Worm (Caenorhabditis elegans) whole organism, young adult: ENCODE results near the gene Y59C2A.2.

ENCODE experiments used
- Y56A3A.18 ChIP-seq: fragments of 200-800 bp; sonication (Bioruptor generic); IDR thresholded peaks from 2 replicates; pipeline ENCODE4 v1.3.6; 2022; ENCODE audit warnings: missing genetic modification reagents, missing genetic modification characterization, missing compliant biosample characterization
- dpff-1 ChIP-seq: sonication (generic microtip); optimal IDR thresholded peaks from 2 replicates; lab custom pipeline; 2017; ENCODE audit warnings: mild to moderate bottlenecking, missing genetic modification characterization, missing compliant biosample characterization

DNA sequence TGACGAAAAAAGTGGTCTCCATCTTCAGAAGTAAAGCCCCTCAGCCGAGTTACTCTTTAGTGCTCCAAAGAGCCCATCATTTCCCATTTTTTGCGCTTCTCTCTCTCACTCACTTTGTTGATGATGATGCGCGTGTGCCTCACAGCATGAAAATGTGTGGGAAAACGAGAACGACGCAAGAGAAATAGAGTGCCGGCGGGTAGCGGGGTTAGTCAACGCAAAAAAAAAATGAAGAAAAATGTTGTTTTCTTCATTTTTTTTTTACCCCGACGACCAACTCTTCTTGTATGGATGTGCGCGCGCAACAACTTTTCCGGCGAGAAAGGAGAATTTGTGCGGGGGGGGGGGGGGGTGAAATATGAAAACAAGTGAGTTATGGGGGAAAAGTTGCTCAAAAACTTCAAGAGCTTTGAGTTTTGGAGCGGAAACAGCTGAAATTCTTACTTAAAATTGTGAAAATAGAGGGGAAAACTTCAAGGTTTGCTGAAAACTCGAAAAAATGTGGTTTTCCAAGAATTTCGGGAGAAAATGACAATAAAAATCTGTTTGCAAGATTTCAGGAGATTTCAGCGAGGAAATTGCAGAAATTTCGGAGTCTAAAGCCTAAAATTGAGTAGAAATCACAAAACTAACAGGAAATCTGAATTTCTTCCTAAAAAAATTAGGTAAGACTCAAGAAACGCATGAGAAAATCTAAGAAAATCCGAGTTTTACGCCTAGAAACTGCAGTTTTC is 6.2 kb downstream of the Y59C2A.2 start, which contains the start of gene C33C12.1:
- TF ChIP-seq dpff-1 (tag; lab: Kevin White, UChicago) (no peak), Y56A3A.18 (GFP tag; lab: Robert Waterston, UW) (no peak)
